Worm (Caenorhabditis elegans): ENCODE data around the gene lron-14.

ce11 chrIV:9614695-9615094, 48.3 kb upstream of the lron-14 start, which contains the start of gene elt-1:
- TF ChIP-seq lin-13 (GFP tag; optimal IDR thresholded peaks at IDR 0.05) (no peak), ztf-11 (tag; optimal IDR thresholded peaks at IDR 0.05) (no peak), nhr-237 (tag; optimal IDR thresholded peaks at IDR 0.05) (no peak), alr-1 (tag; optimal IDR thresholded peaks at IDR 0.05) (no peak), unc-62 (GFP tag; optimal IDR thresholded peaks at IDR 0.05) (no peak), lsy-2 (tag; optimal IDR thresholded peaks at IDR 0.05) (no peak), unc-55 (GFP tag; optimal IDR thresholded peaks at IDR 0.05) (no peak), ama-1 (optimal IDR thresholded peaks at IDR 0.05) (no peak), skn-1 (tag; optimal IDR thresholded peaks at IDR 0.05) (no peak), zag-1 (tag; optimal IDR thresholded peaks at IDR 0.05) (no peak), elt-1 (tag; optimal IDR thresholded peaks at IDR 0.05) (no peak), elt-3 (tag; optimal IDR thresholded peaks at IDR 0.05) (no peak)

Measured in whole organism, L2 larva.